Worm (Caenorhabditis elegans): Measurements from ENCODE around the gene F10E9.1.

DNA sequence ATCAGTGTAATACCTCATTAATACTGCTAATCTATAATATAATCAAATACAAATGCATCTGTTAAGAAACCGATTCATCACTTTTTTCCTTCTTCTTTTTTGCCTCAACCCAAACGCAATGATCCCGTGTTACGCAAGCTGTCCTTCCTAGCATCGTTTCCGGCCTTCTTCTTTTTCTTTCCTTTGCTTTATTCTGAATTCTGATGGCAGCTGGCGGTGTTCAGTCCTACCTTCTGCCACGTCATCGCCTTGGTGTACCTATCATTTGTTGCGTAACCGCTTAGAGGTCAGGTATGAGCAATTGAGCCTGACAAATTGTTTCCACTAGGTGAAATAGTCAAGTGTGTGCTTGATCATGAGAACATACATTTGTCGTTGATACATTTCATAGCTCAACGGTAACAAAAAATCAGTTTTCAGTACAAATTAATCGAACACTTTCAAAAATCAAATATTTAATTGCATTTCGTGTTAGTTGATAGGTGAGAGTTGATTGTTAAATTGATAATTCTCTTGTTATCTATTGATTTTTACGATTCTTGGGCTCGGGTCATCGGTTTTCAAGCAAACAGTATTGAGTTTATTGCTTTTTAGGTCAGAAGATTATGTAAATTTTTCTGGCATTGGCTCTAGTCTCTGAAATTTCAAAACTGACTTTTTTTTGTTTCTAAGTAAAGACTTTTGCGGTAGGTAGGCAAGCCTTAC, 24.6 kb upstream of the F10E9.1 start:
- TF ChIP-seq mep-1 (tag; optimal IDR thresholded peaks at IDR 0.05) (no peak), hlh-1 (tag; optimal IDR thresholded peaks at IDR 0.05) (no peak), snpc-4 (tag; optimal IDR thresholded peaks at IDR 0.05) (no peak), flh-1 (GFP tag; optimal IDR thresholded peaks at IDR 0.05) (no peak), pha-4 (tag; optimal IDR thresholded peaks at IDR 0.05) (no peak)
